Fruit fly (Drosophila melanogaster): Measurements from ENCODE around the gene sno.

DNA sequence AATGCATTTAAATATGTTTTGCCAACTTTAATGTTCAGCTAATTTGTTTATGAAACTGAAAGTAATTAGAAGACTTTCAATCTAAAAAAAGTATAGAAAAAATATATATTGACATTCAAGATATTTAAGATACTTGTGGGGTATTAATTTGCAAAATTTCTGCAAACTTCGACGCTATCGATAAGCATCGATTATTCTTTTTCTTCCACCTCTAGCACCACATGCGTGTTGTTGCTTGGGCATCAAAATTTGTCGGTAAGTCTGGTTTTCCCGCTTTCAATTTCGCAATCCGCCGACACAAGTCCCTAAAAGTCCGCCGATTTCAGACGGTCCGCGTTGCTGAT lies 636 bp upstream of the sno start, which contains the start of gene REG:
- TF ChIP-seq CG8159 (tag; optimal IDR thresholded peaks at IDR 0.05): no peak
- no peak for TF ChIP-seq Snoo (tag; optimal IDR thresholded peaks at IDR 0.05)
